Worm (Caenorhabditis elegans) whole organism, L4 larva: ENCODE data around the gene cam-1.

Source experiments
- ama-1 ChIP-seq: fragments of 150-350 bp; optimal IDR thresholded peaks from 2 replicates; lab custom pipeline; 2014; ENCODE audit warnings: inconsistent platforms, mixed read lengths
- daf-12 ChIP-seq: fragments of 150-350 bp; optimal IDR thresholded peaks from 2 replicates; lab custom pipeline; 2014; ENCODE audit warnings: missing biosample characterization, missing genetic modification reagents, missing genetic modification characterization
- daf-19 ChIP-seq: fragments of 200-800 bp; sonication (Bioruptor generic); conservative IDR thresholded peaks from 2 replicates; pipeline ENCODE4 v1.3.6; 2022; ENCODE audit warnings: missing genetic modification characterization, missing compliant biosample characterization
- dve-1 ChIP-seq: sonication (generic microtip); optimal IDR thresholded peaks from 2 replicates; lab custom pipeline; 2017; ENCODE audit warnings: antibody characterized with exemption, mild to moderate bottlenecking, missing genetic modification characterization, missing compliant biosample characterization; ENCODE audit not compliant: insufficient read depth
- lsy-2 ChIP-seq, 2 experiments: fragments of 150-350 bp in 1 of 2; sonication (generic microtip) in 1 of 2; optimal IDR thresholded peaks; 2 replicates each; lab custom pipeline; 2014 to 2017; ENCODE audit warnings: missing biosample characterization in 2 of 2, missing genetic modification characterization in 2 of 2
- nhr-10 ChIP-seq: fragments of 150-350 bp; optimal IDR thresholded peaks from 2 replicates; lab custom pipeline; 2014; ENCODE audit warnings: missing biosample characterization, missing genetic modification characterization
- pqm-1 ChIP-seq: sonication (generic microtip); optimal IDR thresholded peaks from 2 replicates; lab custom pipeline; 2017; ENCODE audit warnings: missing biosample characterization, missing genetic modification characterization
- skn-1 ChIP-seq: fragments of 150-350 bp; optimal IDR thresholded peaks from 2 replicates; lab custom pipeline; 2014; ENCODE audit warnings: missing biosample characterization, missing genetic modification characterization

DNA sequence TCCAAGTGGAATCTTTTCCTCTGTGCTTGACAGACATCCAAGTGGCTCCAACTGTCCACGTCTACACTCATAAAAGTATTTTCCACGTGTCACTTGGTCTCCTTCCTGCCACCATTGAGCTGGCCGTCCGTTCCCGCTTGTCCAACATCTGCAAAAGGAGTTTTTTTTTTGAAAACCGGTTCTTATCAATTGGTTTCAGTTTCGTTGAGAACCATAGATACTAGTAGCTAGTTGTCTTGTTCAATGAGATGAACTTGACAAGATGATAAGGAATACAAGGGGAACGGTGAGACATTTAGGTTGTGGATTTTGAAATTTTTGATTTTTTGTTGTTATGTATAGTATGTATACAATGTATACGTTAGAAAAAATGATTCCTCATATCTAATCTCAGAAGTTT, 35.7 kb upstream of the cam-1 start:
- TF ChIP-seq dve-1 (tag; lab: Kevin White, UChicago) (no peak), daf-12 (tag; lab: Kevin White, UChicago) (no peak), nhr-10 (tag; lab: Kevin White, UChicago) (no peak), daf-19 (no peak), skn-1 (tag; lab: Kevin White, UChicago) (no peak), pqm-1 (no peak), ama-1 (lab: Kevin White, UChicago) (no peak), lsy-2 (tag; optimal IDR thresholded peaks at IDR 0.05; lab: Kevin White, UChicago) (no peak)
